Fruit fly (Drosophila melanogaster) whole organism, prepupa: ENCODE measurements around the gene CG11598.
A peak's percentile ranks its signal among the peaks of the same experiment; 100 is the strongest.

Experiments used
- Blimp-1 ChIP-seq: fragments of 200-800 bp; sonication (Bioruptor generic); optimal IDR thresholded peaks from 3 replicates; lab custom pipeline; 2017; ENCODE audit warnings: missing biosample characterization, missing genetic modification characterization, mild to moderate bottlenecking, moderate library complexity, missing genetic modification reagents
- CG32006 ChIP-seq: fragments of 200-800 bp; sonication (Bioruptor generic); optimal IDR thresholded peaks from 3 replicates; lab custom pipeline; 2017; ENCODE audit warnings: missing biosample characterization, mild to moderate bottlenecking, missing genetic modification characterization
- CG7368 ChIP-seq: fragments of 200-800 bp; sonication (Bioruptor generic); optimal IDR thresholded peaks from 3 replicates; lab custom pipeline; 2016; ENCODE audit warnings: missing biosample characterization, missing genetic modification characterization
- CG8119 ChIP-seq: fragments of 200-800 bp; sonication (Bioruptor generic); IDR thresholded peaks from 3 replicates; pipeline ENCODE4 v1.3.6; 2022; ENCODE audit warnings: missing biosample characterization, missing genetic modification characterization
- CG8319 ChIP-seq: fragments of 200-800 bp; sonication (Bioruptor generic); optimal IDR thresholded peaks from 3 replicates; lab custom pipeline; 2016; ENCODE audit warnings: missing biosample characterization, missing genetic modification characterization
- Sox102F ChIP-seq: fragments of 200-800 bp; sonication (Bioruptor generic); optimal IDR thresholded peaks from 2 replicates; lab custom pipeline; 2016; ENCODE audit warnings: missing biosample characterization, mild to moderate bottlenecking, missing genetic modification characterization
- Sox14 ChIP-seq: fragments of 200-800 bp; sonication (Bioruptor generic); optimal IDR thresholded peaks from 3 replicates; lab custom pipeline; 2016; ENCODE audit warnings: missing biosample characterization, missing genetic modification characterization
- Sox15 ChIP-seq: fragments of 200-800 bp; sonication (Bioruptor generic); optimal IDR thresholded peaks from 3 replicates; lab custom pipeline; 2016; ENCODE audit warnings: missing biosample characterization, missing genetic modification characterization
- dac ChIP-seq: fragments of 200-800 bp; sonication (Bioruptor generic); optimal IDR thresholded peaks from 2 replicates; lab custom pipeline; 2017; ENCODE audit warnings: missing biosample characterization, mild to moderate bottlenecking, missing genetic modification characterization
- dsx ChIP-seq: fragments of 200-800 bp; optimal IDR thresholded peaks from 3 replicates; lab custom pipeline; 2019; ENCODE audit warnings: missing biosample characterization, mild to moderate bottlenecking, missing genetic modification characterization, moderate library complexity; ENCODE audit not compliant: poor library complexity, severe bottlenecking
- fd85E ChIP-seq: fragments of 200-800 bp; sonication (Bioruptor generic); optimal IDR thresholded peaks from 3 replicates; lab custom pipeline; 2016; ENCODE audit warnings: missing biosample characterization, missing genetic modification characterization
- net ChIP-seq: fragments of 200-800 bp; sonication (Bioruptor generic); optimal IDR thresholded peaks from 3 replicates; lab custom pipeline; 2016; ENCODE audit warnings: missing biosample characterization, missing genetic modification characterization
- topi ChIP-seq: fragments of 200-800 bp; sonication (Bioruptor generic); optimal IDR thresholded peaks from 3 replicates; lab custom pipeline; 2016; ENCODE audit warnings: missing biosample characterization, missing genetic modification characterization

- TF ChIP-seq Blimp-1 (GFP tag; lab: Kevin White, UChicago) (no peak), CG8119 (GFP tag; lab: Robert Waterston, UW) (no peak), CG7368 (GFP tag; lab: Kevin White, UChicago) (peak; percentile 26), Sox14 (no peak), CG8319 (GFP tag; lab: Kevin White, UChicago) (no peak), dac (GFP tag; lab: Kevin White, UChicago) (no peak), fd85E (GFP tag; lab: Kevin White, UChicago) (no peak), dsx (no peak), Sox102F (GFP tag; lab: Kevin White, UChicago) (no peak), CG32006 (no peak), Sox15 (GFP tag; lab: Kevin White, UChicago) (peak; percentile 9), net (GFP tag; lab: Kevin White, UChicago) (no peak), topi (GFP tag; lab: Kevin White, UChicago) (no peak)
These were observed 10.0 kb downstream of the CG11598 start for dm6 chr3R:12644621-12645310.
